Worm (Caenorhabditis elegans) whole organism, L4/young adult: ENCODE results near the gene clc-24.

Source experiments
- W03F9.2 ChIP-seq: fragments of 150-350 bp; optimal IDR thresholded peaks from 2 replicates; lab custom pipeline; 2014; ENCODE audit warnings: missing biosample characterization, missing genetic modification characterization
- dao-5 ChIP-seq: sonication (generic microtip); optimal IDR thresholded peaks from 2 replicates; lab custom pipeline; 2016; ENCODE audit warnings: missing genotype, missing genetic modification characterization, moderate library complexity, missing compliant biosample characterization
- him-1 ChIP-seq: sonication (generic microtip); optimal IDR thresholded peaks from 2 replicates; lab custom pipeline; 2016; ENCODE audit warnings: missing genotype, missing genetic modification reagents, missing genetic modification characterization, missing compliant biosample characterization

- no peak for TF ChIP-seq him-1 (tag; lab: Kevin White, UChicago)
- no peak for TF ChIP-seq dao-5 (tag; lab: Kevin White, UChicago)
- TF ChIP-seq W03F9.2 (tag; lab: Kevin White, UChicago), result no peak
Observed at ce11 chrIII:1016080-1016479, 6.2 kb downstream of the clc-24 start, which contains the start of gene Y34F4.3.
